Fruit fly (Drosophila melanogaster) whole organism, embryonic: Measurements from ENCODE around the gene CG43638.

Experiments used
- Atf3 ChIP-seq: fragments of 200-800 bp; sonication (Bioruptor generic); optimal IDR thresholded peaks from 3 replicates; lab custom pipeline; 2016; ENCODE audit warnings: missing biosample characterization, missing genetic modification characterization
- CG10543 ChIP-seq: fragments of 200-800 bp; sonication (Bioruptor generic); optimal IDR thresholded peaks from 3 replicates; lab custom pipeline; 2017; ENCODE audit warnings: missing biosample characterization, mild to moderate bottlenecking, missing genetic modification characterization, moderate library complexity
- CG10959 ChIP-seq: fragments of 200-800 bp; sonication (Bioruptor generic); IDR thresholded peaks from 2 replicates; pipeline ENCODE4 v1.3.6; 2022; ENCODE audit warnings: missing biosample characterization, missing genetic modification characterization
- CG10979 ChIP-seq: fragments of 200-800 bp; sonication (Bioruptor generic); optimal IDR thresholded peaks from 2 replicates; lab custom pipeline; 2018; ENCODE audit warnings: missing biosample characterization, mild to moderate bottlenecking, missing genetic modification characterization, moderate library complexity
- CG11093 ChIP-seq: fragments of 200-800 bp; sonication (Bioruptor generic); IDR thresholded peaks from 3 replicates; pipeline ENCODE4 v1.3.6; 2022; ENCODE audit warnings: missing biosample characterization, missing genetic modification characterization
- CG12391 ChIP-seq: fragments of 200-800 bp; sonication (Bioruptor generic); optimal IDR thresholded peaks from 3 replicates; lab custom pipeline; 2018; ENCODE audit warnings: missing biosample characterization, mild to moderate bottlenecking, missing genetic modification characterization, moderate library complexity
- CG12942 ChIP-seq: fragments of 200-800 bp; sonication (Bioruptor generic); optimal IDR thresholded peaks from 3 replicates; lab custom pipeline; 2016; ENCODE audit warnings: missing biosample characterization, missing genetic modification characterization
- CG13424 ChIP-seq: fragments of 200-800 bp; sonication (Bioruptor generic); optimal IDR thresholded peaks from 2 replicates; lab custom pipeline; 2019; ENCODE audit warnings: missing biosample characterization, mild to moderate bottlenecking, missing genetic modification characterization, moderate library complexity
- CG14965 ChIP-seq: fragments of 200-800 bp; sonication (Bioruptor generic); optimal IDR thresholded peaks from 2 replicates; lab custom pipeline; 2016; ENCODE audit warnings: missing biosample characterization, missing genetic modification characterization, borderline replicate concordance
- CG15696 ChIP-seq: fragments of 200-800 bp; sonication (Bioruptor generic); optimal IDR thresholded peaks from 2 replicates; lab custom pipeline; 2019; ENCODE audit warnings: missing biosample characterization, mild to moderate bottlenecking, missing genetic modification characterization, moderate library complexity
- CG1602 ChIP-seq: fragments of 200-800 bp; sonication (Bioruptor generic); optimal IDR thresholded peaks from 3 replicates; lab custom pipeline; 2016; ENCODE audit warnings: missing biosample characterization, missing genetic modification characterization
- CG16813 ChIP-seq: fragments of 200-800 bp; sonication (Bioruptor generic); IDR thresholded peaks from 3 replicates; pipeline ENCODE4 v1.3.6; 2022; ENCODE audit warnings: missing biosample characterization, missing genetic modification characterization; ENCODE audit not compliant: partially characterized antibody
- CG18262 ChIP-seq: fragments of 200-800 bp; optimal IDR thresholded peaks from 3 replicates; lab custom pipeline; 2019; ENCODE audit warnings: missing biosample characterization, mild to moderate bottlenecking, missing genetic modification characterization, moderate library complexity
- CG18764 ChIP-seq: fragments of 200-800 bp; sonication (Bioruptor generic); optimal IDR thresholded peaks from 3 replicates; lab custom pipeline; 2016; ENCODE audit warnings: missing biosample characterization, missing genetic modification characterization
- CG30403 ChIP-seq: fragments of 200-800 bp; sonication (Bioruptor generic); optimal IDR thresholded peaks from 3 replicates; lab custom pipeline; 2016; ENCODE audit warnings: missing biosample characterization, missing genetic modification characterization
- CG31365 ChIP-seq: fragments of 200-800 bp; sonication (Bioruptor generic); optimal IDR thresholded peaks from 2 replicates; lab custom pipeline; 2018; ENCODE audit warnings: missing biosample characterization, mild to moderate bottlenecking, missing genetic modification characterization
- CG3163 ChIP-seq: fragments of 200-800 bp; sonication (Bioruptor generic); optimal IDR thresholded peaks from 3 replicates; lab custom pipeline; 2016; ENCODE audit warnings: missing biosample characterization, missing genetic modification characterization
- CG3407 ChIP-seq: fragments of 200-800 bp; sonication (Bioruptor generic); optimal IDR thresholded peaks from 2 replicates; lab custom pipeline; 2018; ENCODE audit warnings: missing biosample characterization, mild to moderate bottlenecking, missing genetic modification characterization
- CG6689 ChIP-seq: fragments of 200-800 bp; sonication (Bioruptor generic); IDR thresholded peaks from 2 replicates; pipeline ENCODE4 v1.3.6; 2022; ENCODE audit warnings: missing biosample characterization, missing genetic modification characterization
- CG7556 ChIP-seq: fragments of 200-800 bp; sonication (Bioruptor generic); optimal IDR thresholded peaks from 2 replicates; lab custom pipeline; 2017; ENCODE audit warnings: missing biosample characterization, mild to moderate bottlenecking, missing genetic modification characterization
- CG8281 ChIP-seq: fragments of 200-800 bp; sonication (Bioruptor generic); optimal IDR thresholded peaks from 2 replicates; lab custom pipeline; 2018; ENCODE audit warnings: missing biosample characterization, mild to moderate bottlenecking, missing genetic modification characterization, moderate library complexity
- Camta ChIP-seq: fragments of 200-800 bp; sonication (Bioruptor generic); optimal IDR thresholded peaks from 2 replicates; lab custom pipeline; 2016; ENCODE audit warnings: missing biosample characterization, missing genetic modification characterization
- CkIIα-i1 ChIP-seq: fragments of 200-800 bp; sonication (Bioruptor generic); IDR thresholded peaks from 2 replicates; pipeline ENCODE4 v1.3.6; 2022; ENCODE audit warnings: missing biosample characterization, missing genetic modification characterization
- Doc3 ChIP-seq: fragments of 200-800 bp; sonication (Bioruptor generic); IDR thresholded peaks from 3 replicates; pipeline ENCODE4 v1.3.6; 2022; ENCODE audit warnings: missing biosample characterization, missing genetic modification characterization; ENCODE audit not compliant: partially characterized antibody
- GATAe ChIP-seq: fragments of 200-800 bp; sonication (Bioruptor generic); conservative IDR thresholded peaks from 2 replicates; pipeline ENCODE4 v1.3.6; 2022; ENCODE audit warnings: missing biosample characterization, missing genetic modification characterization
- HmgD ChIP-seq: fragments of 200-800 bp; sonication (Bioruptor generic); optimal IDR thresholded peaks from 3 replicates; lab custom pipeline; 2016; ENCODE audit warnings: missing biosample characterization, missing genetic modification characterization
- Lhr ChIP-seq: fragments of 200-800 bp; sonication (Bioruptor generic); optimal IDR thresholded peaks from 3 replicates; lab custom pipeline; 2017; ENCODE audit warnings: mild to moderate bottlenecking, missing biosample characterization, missing genetic modification reagents, missing genetic modification characterization
- Lim3 ChIP-seq: fragments of 200-800 bp; sonication (Bioruptor generic); IDR thresholded peaks from 2 replicates; pipeline ENCODE4 v1.3.6; 2022; ENCODE audit warnings: missing biosample characterization, missing genetic modification characterization
- Lpt ChIP-seq: fragments of >200 bp; optimal IDR thresholded peaks from 2 replicates; lab custom pipeline; 2018; ENCODE audit warnings: missing biosample characterization, missing genetic modification characterization
- NK7.1 ChIP-seq: fragments of 200-800 bp; sonication (Bioruptor generic); optimal IDR thresholded peaks from 3 replicates; lab custom pipeline; 2016; ENCODE audit warnings: missing biosample characterization, missing genetic modification characterization
- PHDP ChIP-seq: fragments of 200-800 bp; sonication (Bioruptor generic); optimal IDR thresholded peaks from 3 replicates; lab custom pipeline; 2018; ENCODE audit warnings: missing biosample characterization, mild to moderate bottlenecking, missing genetic modification characterization, moderate library complexity
- Ptx1 ChIP-seq: fragments of 200-800 bp; sonication (Bioruptor generic); IDR thresholded peaks from 2 replicates; pipeline ENCODE4 v1.3.6; 2022; ENCODE audit warnings: missing biosample characterization, missing genetic modification characterization
- Spps ChIP-seq: fragments of 200-800 bp; sonication (Bioruptor generic); optimal IDR thresholded peaks from 2 replicates; lab custom pipeline; 2018; ENCODE audit warnings: missing biosample characterization, mild to moderate bottlenecking, missing genetic modification characterization
- ab ChIP-seq: fragments of 200-800 bp; sonication (Bioruptor generic); optimal IDR thresholded peaks from 2 replicates; lab custom pipeline; 2016; ENCODE audit warnings: missing biosample characterization, missing genetic modification characterization
- br ChIP-seq: fragments of >200 bp; optimal IDR thresholded peaks from 2 replicates; lab custom pipeline; 2017
- corto ChIP-seq: fragments of 200-800 bp; sonication (Bioruptor generic); optimal IDR thresholded peaks from 2 replicates; lab custom pipeline; 2016; ENCODE audit warnings: missing biosample characterization, mild to moderate bottlenecking, missing genetic modification characterization, moderate library complexity
- crp ChIP-seq, 2 experiments: fragments of 200-800 bp; sonication (Bioruptor generic); optimal IDR thresholded peaks; 2 replicates in 1 of 2; 3 replicates in 1 of 2; lab custom pipeline; 2017; ENCODE audit warnings: missing biosample characterization in 2 of 2, missing genetic modification characterization in 2 of 2, mild to moderate bottlenecking in 1 of 2, moderate library complexity in 1 of 2
- eve ChIP-seq, 2 experiments: fragments of >200 bp; optimal IDR thresholded peaks; 2 replicates each; lab custom pipeline; 2017; ENCODE audit warnings: missing biosample characterization in 2 of 2, missing genetic modification characterization in 2 of 2
- mam ChIP-seq: fragments of 200-800 bp; sonication (Bioruptor generic); optimal IDR thresholded peaks from 3 replicates; lab custom pipeline; 2016; ENCODE audit warnings: missing biosample characterization, missing genetic modification characterization
- pros ChIP-seq: fragments of 200-800 bp; sonication (Bioruptor generic); optimal IDR thresholded peaks from 3 replicates; lab custom pipeline; 2019; ENCODE audit warnings: missing biosample characterization, mild to moderate bottlenecking, missing genetic modification characterization, moderate library complexity
- run ChIP-seq: fragments of 200-800 bp; sonication (Bioruptor generic); optimal IDR thresholded peaks from 3 replicates; lab custom pipeline; 2018; ENCODE audit warnings: missing biosample characterization, mild to moderate bottlenecking, missing genetic modification characterization
- salm ChIP-seq: fragments of 200-800 bp; sonication (Bioruptor generic); optimal IDR thresholded peaks from 2 replicates; lab custom pipeline; 2018; ENCODE audit warnings: missing biosample characterization, mild to moderate bottlenecking, missing genetic modification characterization
- sens ChIP-seq: fragments of 200-800 bp; sonication (Bioruptor generic); peaks from one replicate; lab custom pipeline; 2016; ENCODE audit warnings: missing biosample characterization, missing genetic modification characterization
- sima ChIP-seq: fragments of 200-800 bp; sonication (Bioruptor generic); optimal IDR thresholded peaks from 2 replicates; lab custom pipeline; 2016; ENCODE audit warnings: missing biosample characterization, missing genetic modification characterization
- sisA ChIP-seq: fragments of 200-800 bp; sonication (Bioruptor generic); IDR thresholded peaks from 2 replicates; pipeline ENCODE4 v1.3.6; 2022; ENCODE audit warnings: missing biosample characterization, missing genetic modification characterization
- slbo ChIP-seq: fragments of 200-800 bp; sonication (Bioruptor generic); IDR thresholded peaks from 2 replicates; pipeline ENCODE4 v1.3.6; 2022; ENCODE audit warnings: missing biosample characterization, missing genetic modification characterization
- tio ChIP-seq: fragments of 200-800 bp; sonication (Bioruptor generic); optimal IDR thresholded peaks from 2 replicates; lab custom pipeline; 2017; ENCODE audit warnings: missing biosample characterization, missing genetic modification characterization, inconsistent platforms
- usp ChIP-seq: fragments of >200 bp; optimal IDR thresholded peaks from 2 replicates; lab custom pipeline; 2017; ENCODE audit warnings: missing biosample characterization, missing genetic modification characterization
- vvl ChIP-seq: fragments of 200-800 bp; sonication (Bioruptor generic); IDR thresholded peaks from 2 replicates; pipeline ENCODE4 v1.3.6; 2022; ENCODE audit warnings: missing biosample characterization, missing genetic modification characterization
- yki ChIP-seq: fragments of >200 bp; optimal IDR thresholded peaks from 3 replicates; lab custom pipeline; 2018

Gene CG43638

dm6 chr3L:12090898-12091685 lies 46.7 kb downstream of the CG43638 start (continued):
- TF ChIP-seq br (lab: Kevin White, UChicago) (no peak), Lpt (no peak), Doc3 (GFP tag; lab: Robert Waterston, UW) (no peak), CG18262 (tag; lab: Kevin White, UChicago) (peak; percentile 23), CG30403 (peak; percentile 68), GATAe (GFP tag; lab: Robert Waterston, UW) (no peak; the same call in 1 of the 2 replicates), CG12391 (tag; lab: Kevin White, UChicago) (peak; percentile 56), CG12942 (GFP tag; lab: Kevin White, UChicago) (peak; percentile 43), Atf3 (no peak), Camta (no peak), salm (tag; lab: Kevin White, UChicago) (no peak), run (tag; lab: Kevin White, UChicago) (peak; percentile 10), ab (GFP tag; lab: Kevin White, UChicago) (peak; percentile 8), yki (no peak), PHDP (tag; lab: Kevin White, UChicago) (peak; percentile 69), CG7556 (GFP tag; lab: Kevin White, UChicago) (peak; percentile 60), usp (GFP tag; lab: Kevin White, UChicago) (no peak), Lhr (GFP tag; lab: Kevin White, UChicago) (no peak), CG10979 (peak; percentile 15), CG10959 (no peak), Ptx1 (GFP tag; lab: Robert Waterston, UW) (peak; percentile 77), CG6689 (peak; percentile 52; the same call in 1 of the 2 replicates), Lim3 (GFP tag; lab: Robert Waterston, UW) (no peak), mam (GFP tag; lab: Kevin White, UChicago) (peak; percentile 56), NK7.1 (no peak), CG3407 (GFP tag; lab: Kevin White, UChicago) (peak; percentile 1), CG14965 (GFP tag; lab: Kevin White, UChicago) (no peak), CG8281 (tag; lab: Kevin White, UChicago) (peak; percentile 24), CG16813 (GFP tag; lab: Robert Waterston, UW) (no peak), CG18764 (GFP tag; lab: Kevin White, UChicago) (peak; percentile 37), eve (GFP tag; optimal IDR thresholded peaks at IDR 0.05; lab: Kevin White, UChicago) (peak in 1 of 2 experiments; percentile 15), CG1602 (GFP tag; lab: Kevin White, UChicago) (peak; percentile 41), pros (no peak), tio (peak; percentile 47), sens (peak; percentile 75), CG31365 (tag; lab: Kevin White, UChicago) (no peak), Spps (tag; lab: Kevin White, UChicago) (no peak), crp (GFP tag; optimal IDR thresholded peaks at IDR 0.05; lab: Kevin White, UChicago) (no peak), corto (GFP tag; lab: Kevin White, UChicago) (no peak), CG3163 (GFP tag; lab: Kevin White, UChicago) (no peak), CG11093 (GFP tag; lab: Robert Waterston, UW) (peak; percentile 62), sima (GFP tag; lab: Kevin White, UChicago) (no peak), vvl (peak; percentile 56; the same call in 1 of the 2 replicates), slbo (GFP tag; lab: Robert Waterston, UW) (peak; percentile 83), HmgD (no peak), sisA (GFP tag; lab: Robert Waterston, UW) (peak; percentile 67; the same call in 1 of the 2 replicates), CG15696 (peak; percentile 10), CG10543 (GFP tag; lab: Kevin White, UChicago) (peak; percentile 70), CG13424 (peak; percentile 74), CkIIα-i1 (GFP tag; lab: Robert Waterston, UW) (no peak)
